Worm (Caenorhabditis elegans) whole organism, midembryonic: ENCODE measurements around the gene kel-8.
"Not testable (repeated sequence)": the region's sequence is repeated elsewhere in the genome, so short reads cannot be mapped to it uniquely, and the experiment has no call there.

Experiments
- T22C8.4 ChIP-seq: fragments of 200-800 bp; sonication (Bioruptor generic); IDR thresholded peaks from 2 replicates; pipeline ENCODE4 v1.3.6; 2022; ENCODE audit warnings: missing genetic modification characterization, missing compliant biosample characterization
- cog-1 ChIP-seq: sonication (generic microtip); optimal IDR thresholded peaks from 2 replicates; lab custom pipeline; 2016; ENCODE audit warnings: missing genetic modification characterization, missing compliant biosample characterization
- flt-1 ChIP-seq: fragments of 200-800 bp; sonication (Bioruptor generic); IDR thresholded peaks from 2 replicates; pipeline ENCODE4 v1.3.6; 2022; ENCODE audit warnings: missing genetic modification characterization, missing compliant biosample characterization
- klf-2 ChIP-seq: fragments of 200-800 bp; sonication (Bioruptor generic); conservative IDR thresholded peaks from 2 replicates; pipeline ENCODE4 v1.3.6; 2022; ENCODE audit warnings: missing genetic modification reagents, missing genetic modification characterization, missing compliant biosample characterization
- med-1 ChIP-seq: sonication (generic microtip); optimal IDR thresholded peaks from 2 replicates; lab custom pipeline; 2017; ENCODE audit warnings: missing genetic modification characterization, mild to moderate bottlenecking, missing compliant biosample characterization, antibody characterized with exemption, missing genetic modification reagents; ENCODE audit not compliant: insufficient read depth
- ref-1 ChIP-seq: fragments of 200-800 bp; sonication (Bioruptor generic); conservative IDR thresholded peaks from 2 replicates; pipeline ENCODE4 v1.3.6; 2022; ENCODE audit warnings: missing genetic modification reagents, missing genetic modification characterization, missing compliant biosample characterization
- tab-1 ChIP-seq: fragments of 200-800 bp; sonication (Bioruptor generic); IDR thresholded peaks from 2 replicates; pipeline ENCODE4 v1.3.6; 2022; ENCODE audit warnings: missing genetic modification characterization, missing compliant biosample characterization
- ztf-23 ChIP-seq: fragments of 200-800 bp; sonication (Bioruptor generic); IDR thresholded peaks from 2 replicates; pipeline ENCODE4 v1.3.6; 2022; ENCODE audit warnings: missing genetic modification reagents, missing genetic modification characterization, missing compliant biosample characterization
- ztf-29 ChIP-seq: fragments of 200-800 bp; sonication (Bioruptor generic); IDR thresholded peaks from 2 replicates; pipeline ENCODE4 v1.3.6; 2022; ENCODE audit warnings: missing genetic modification reagents, missing genetic modification characterization, missing compliant biosample characterization

The kel-8 gene

ce11 chrV:2671155-2671554 lies at the start of gene kel-8:
Gene kel-8, plus strand, starts transcription at chrV:2671455.
- TF ChIP-seq klf-2 (GFP tag; lab: Robert Waterston, UW) = no peak
- TF ChIP-seq cog-1 (tag; lab: Kevin White, UChicago) = no peak
- no peak for TF ChIP-seq ztf-23 (GFP tag; lab: Robert Waterston, UW)
- TF ChIP-seq flt-1 (GFP tag; lab: Robert Waterston, UW) = no peak
- TF ChIP-seq tab-1 = no peak
- no peak for TF ChIP-seq T22C8.4 (GFP tag; lab: Robert Waterston, UW)
- no peak for TF ChIP-seq med-1 (GFP tag; lab: Kevin White, UChicago)
- no peak for TF ChIP-seq ref-1 (GFP tag; lab: Robert Waterston, UW)
- no peak for TF ChIP-seq ztf-29

DNA sequence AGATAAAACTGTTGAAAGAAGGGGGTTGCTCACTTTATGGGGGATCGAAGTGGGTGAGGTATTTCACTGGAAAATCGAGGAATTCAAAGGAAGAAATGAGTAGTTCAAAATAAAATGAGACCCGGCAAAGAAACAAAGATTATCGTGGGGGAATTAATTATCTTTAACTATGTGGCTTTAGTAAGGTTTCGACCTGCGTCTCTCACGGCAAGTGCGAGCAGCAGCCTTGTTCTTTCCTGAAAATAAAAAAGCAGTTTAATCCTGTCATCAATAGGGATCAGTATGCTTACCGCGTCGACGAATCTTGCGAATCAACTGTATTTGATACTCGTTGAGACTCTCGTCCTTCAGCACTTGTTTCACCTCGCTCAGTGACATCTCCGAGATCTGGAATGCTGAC lies 49.4 kb upstream of the kel-8 start, which contains the start of gene srh-271:
Gene srh-271 (minus strand): TSS at position 101 of the 400 bp plus-strand sequence.
- no peak for TF ChIP-seq ref-1 (GFP tag; lab: Robert Waterston, UW)
- TF ChIP-seq flt-1 (GFP tag; lab: Robert Waterston, UW) = no peak
- TF ChIP-seq klf-2 (GFP tag; lab: Robert Waterston, UW) = no peak
- no peak for TF ChIP-seq ztf-29
- TF ChIP-seq tab-1 = no peak
- TF ChIP-seq T22C8.4 (GFP tag; lab: Robert Waterston, UW) = no peak
- TF ChIP-seq cog-1 (tag; lab: Kevin White, UChicago) = no peak
- no peak for TF ChIP-seq ztf-23 (GFP tag; lab: Robert Waterston, UW)
- TF ChIP-seq med-1 (GFP tag; lab: Kevin White, UChicago) = no peak

DNA sequence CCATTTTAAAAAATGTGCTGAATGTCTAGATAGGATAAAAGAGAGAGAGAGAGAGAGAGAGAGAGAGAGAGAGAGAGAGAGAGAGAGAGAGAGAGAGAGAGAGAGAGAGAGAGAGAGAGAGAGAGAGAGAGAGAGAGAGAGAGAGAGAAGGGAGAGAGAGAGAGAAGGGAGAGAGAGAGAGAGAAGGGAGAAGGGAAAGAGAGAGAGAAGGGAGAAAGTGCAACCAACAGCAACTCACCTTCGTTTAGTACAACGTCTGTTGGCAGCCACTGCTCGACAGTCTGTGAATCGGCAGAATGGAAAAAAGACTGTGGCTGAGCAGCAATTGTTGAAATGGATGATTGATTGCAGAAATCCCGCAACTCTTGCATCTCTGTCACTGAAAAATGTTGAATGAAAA lies 47.5 kb upstream of the kel-8 start:
- TF ChIP-seq T22C8.4 (GFP tag; lab: Robert Waterston, UW) (no peak), ref-1 (GFP tag; lab: Robert Waterston, UW) (no peak), klf-2 (GFP tag; lab: Robert Waterston, UW) (no peak), cog-1 (tag; lab: Kevin White, UChicago) (no peak), flt-1 (GFP tag; lab: Robert Waterston, UW) (no peak), tab-1 (no peak)

ce11 chrV:2625360-2625759 lies 45.9 kb upstream of the kel-8 start, which contains the start of gene sknr-1:
Gene sknr-1, minus strand, starts transcription at chrV:2625460.
- not testable (repeated sequence) for TF ChIP-seq ref-1, ztf-23, klf-2 (GFP tag; lab: Robert Waterston, UW)

DNA sequence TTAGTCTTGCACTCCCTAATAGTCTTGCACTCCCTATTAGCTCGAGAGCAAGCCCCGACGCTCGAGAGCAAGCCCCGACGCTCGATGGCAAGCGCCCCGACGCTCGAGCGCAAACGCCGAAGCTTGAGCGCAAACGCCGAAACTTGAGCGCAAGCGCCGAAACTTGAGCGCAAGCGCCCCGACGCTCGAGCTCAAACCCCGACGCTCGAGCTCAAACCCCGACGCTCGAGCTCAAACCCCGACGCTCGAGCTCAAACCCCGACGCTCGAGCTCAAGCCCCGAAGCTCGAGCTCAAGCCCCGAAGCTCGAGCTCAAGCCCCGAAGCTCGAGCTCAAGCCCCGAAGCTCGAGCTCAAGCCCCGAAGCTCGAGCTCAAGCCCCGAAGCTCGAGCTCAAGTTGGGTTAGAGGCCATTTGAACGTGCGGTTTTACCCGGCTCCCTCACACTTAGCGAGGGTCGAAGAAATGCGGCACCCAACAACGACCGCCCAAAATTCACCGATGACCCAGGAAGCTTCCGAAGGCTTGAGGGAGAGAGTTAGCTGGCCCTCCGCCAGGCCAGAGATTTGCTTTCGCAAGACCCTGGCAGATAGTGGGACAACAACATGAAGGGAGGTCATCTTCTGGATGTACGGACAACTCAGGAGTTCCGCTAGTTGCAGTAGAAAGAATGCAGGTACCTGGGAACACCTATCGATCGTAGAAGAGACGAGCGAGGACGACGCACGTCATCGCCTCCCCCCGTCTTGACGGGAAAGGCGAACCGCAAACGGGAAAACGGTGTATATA lies 36.3 kb upstream of the kel-8 start:
- TF ChIP-seq ztf-29 (peak; percentile 43; the same call in 1 of the 2 replicates), flt-1 (GFP tag; lab: Robert Waterston, UW) (0 out of 2 replicates have a peak, but pooled peaks have one; percentile 10)

- TF ChIP-seq ztf-29 (peak; percentile 41; the same call in 1 of the 2 replicates), T22C8.4 (GFP tag; lab: Robert Waterston, UW) (0 out of 2 replicates have a peak, but pooled peaks have one; percentile 33), med-1 (GFP tag; lab: Kevin White, UChicago) (no peak), ref-1 (GFP tag; lab: Robert Waterston, UW) (no peak), ztf-23 (GFP tag; lab: Robert Waterston, UW) (peak; percentile 70; the same call in 1 of the 2 replicates), flt-1 (GFP tag; lab: Robert Waterston, UW) (peak; percentile 68; the same call in 1 of the 2 replicates), tab-1 (no peak), cog-1 (tag; lab: Kevin White, UChicago) (peak; percentile 34), klf-2 (GFP tag; lab: Robert Waterston, UW) (no peak)
Observed at ce11 chrV:2638545-2638944, 32.7 kb upstream of the kel-8 start, which contains the start of gene W02H5.19. Gene W02H5.19, plus strand, starts transcription at chrV:2638890.

DNA sequence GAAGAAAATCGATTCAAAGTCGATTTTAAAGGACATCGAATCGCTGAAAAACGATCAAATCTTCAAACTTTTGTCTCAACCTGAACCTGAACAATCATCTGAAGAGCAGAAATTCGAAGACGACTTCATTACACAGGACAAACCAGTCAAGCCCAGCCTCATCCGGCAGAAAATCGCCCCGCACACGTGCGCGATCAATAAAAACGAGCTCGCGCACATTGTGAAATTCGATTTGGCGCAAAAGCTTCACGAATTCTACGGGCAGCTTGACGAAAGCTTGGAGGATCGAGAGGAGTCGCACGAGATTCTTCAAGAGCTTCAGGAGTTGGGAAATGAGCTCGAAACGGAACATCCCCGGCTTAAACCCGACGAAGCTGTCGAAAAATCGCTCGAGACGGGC lies 32.2 kb upstream of the kel-8 start, which contains the start of gene W02H5.2:
Gene W02H5.2 (plus strand): TSS at position 301 of the 400 bp plus-strand sequence.
- no peak for TF ChIP-seq flt-1 (GFP tag; lab: Robert Waterston, UW)
- no peak for TF ChIP-seq med-1 (GFP tag; lab: Kevin White, UChicago)
- no peak for TF ChIP-seq klf-2 (GFP tag; lab: Robert Waterston, UW)
- TF ChIP-seq ref-1 (GFP tag; lab: Robert Waterston, UW) = no peak
- TF ChIP-seq ztf-29 = no peak
- no peak for TF ChIP-seq ztf-23 (GFP tag; lab: Robert Waterston, UW)
- no peak for TF ChIP-seq tab-1
- no peak for TF ChIP-seq T22C8.4 (GFP tag; lab: Robert Waterston, UW)
- TF ChIP-seq cog-1 (tag; lab: Kevin White, UChicago) = no peak

DNA sequence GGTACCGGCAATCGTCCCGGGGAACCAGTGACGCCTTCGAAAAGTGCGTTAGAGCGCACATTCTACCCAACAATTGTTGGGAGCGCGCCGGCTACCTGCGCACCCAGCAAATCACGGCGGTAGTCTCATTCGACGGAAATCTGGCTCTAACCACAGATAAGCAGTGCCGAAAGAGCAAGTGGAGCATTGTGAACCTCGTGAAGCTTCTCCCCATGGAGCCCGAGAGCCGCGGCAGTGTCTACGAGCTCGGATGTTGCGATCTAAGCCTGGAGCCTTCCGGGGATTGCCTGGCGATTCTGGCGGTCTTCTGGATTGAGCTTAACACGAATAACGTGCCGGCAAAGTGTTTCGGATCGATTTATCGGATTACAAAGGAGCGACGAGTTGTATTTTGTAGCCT lies 31.7 kb upstream of the kel-8 start:
- no peak for TF ChIP-seq flt-1 (GFP tag; lab: Robert Waterston, UW)
- no peak for TF ChIP-seq cog-1 (tag; lab: Kevin White, UChicago)
- TF ChIP-seq med-1 (GFP tag; lab: Kevin White, UChicago) = no peak
- TF ChIP-seq ztf-29 = no peak
- TF ChIP-seq ref-1 (GFP tag; lab: Robert Waterston, UW) = no peak
- no peak for TF ChIP-seq klf-2 (GFP tag; lab: Robert Waterston, UW)

DNA sequence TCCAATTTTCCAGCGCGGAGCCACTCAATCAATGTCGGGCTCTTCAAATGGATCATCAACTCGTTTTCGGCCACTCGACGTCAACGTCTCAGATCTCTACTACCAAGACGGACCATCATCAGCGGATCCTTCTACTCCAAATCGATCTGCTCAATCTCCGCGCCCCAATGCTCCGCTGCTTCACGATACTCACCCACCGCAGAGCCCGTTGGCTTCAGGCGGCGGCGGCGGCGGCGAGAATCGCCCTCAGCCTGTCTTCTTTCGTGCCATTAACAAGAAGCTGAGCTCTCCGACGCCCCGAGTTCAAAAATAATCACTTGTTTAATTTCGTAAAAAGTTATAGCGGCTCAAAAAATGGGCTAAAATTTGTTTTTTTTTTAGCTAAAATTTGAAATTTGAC lies 25.2 kb upstream of the kel-8 start:
- TF ChIP-seq tab-1 (no peak), ztf-29 (no peak), cog-1 (tag; lab: Kevin White, UChicago) (no peak), ref-1 (GFP tag; lab: Robert Waterston, UW) (no peak), klf-2 (GFP tag; lab: Robert Waterston, UW) (no peak), med-1 (GFP tag; lab: Kevin White, UChicago) (no peak), T22C8.4 (GFP tag; lab: Robert Waterston, UW) (no peak), flt-1 (GFP tag; lab: Robert Waterston, UW) (no peak), ztf-23 (GFP tag; lab: Robert Waterston, UW) (no peak)
